Fruit fly (Drosophila melanogaster) whole organism, embryonic: Measurements from ENCODE around the gene Ilk.
A peak's percentile ranks its signal among the peaks of the same experiment; 100 is the strongest.

Experiments used
- Blimp-1 ChIP-seq: fragments of 200-800 bp; sonication (Bioruptor generic); optimal IDR thresholded peaks from 3 replicates; lab custom pipeline; 2018; ENCODE audit warnings: missing biosample characterization, missing genetic modification characterization, mild to moderate bottlenecking, moderate library complexity, missing genetic modification reagents
- CG11456 ChIP-seq: fragments of 200-800 bp; sonication (Bioruptor generic); IDR thresholded peaks from 3 replicates; pipeline ENCODE4 v1.3.6; 2022; ENCODE audit warnings: missing biosample characterization, missing genetic modification characterization
- CG11696 ChIP-seq: fragments of 200-800 bp; sonication (Bioruptor generic); IDR thresholded peaks from 2 replicates; pipeline ENCODE4 v1.3.6; 2022; ENCODE audit warnings: missing biosample characterization, missing genetic modification characterization
- CG12391 ChIP-seq: fragments of 200-800 bp; sonication (Bioruptor generic); optimal IDR thresholded peaks from 3 replicates; lab custom pipeline; 2018; ENCODE audit warnings: missing biosample characterization, mild to moderate bottlenecking, missing genetic modification characterization, moderate library complexity
- CG12769 ChIP-seq: fragments of 200-800 bp; sonication (Bioruptor generic); optimal IDR thresholded peaks from 2 replicates; lab custom pipeline; 2019; ENCODE audit warnings: missing biosample characterization, mild to moderate bottlenecking, missing genetic modification characterization, moderate library complexity
- CG13123 ChIP-seq: fragments of 200-800 bp; sonication (Bioruptor generic); optimal IDR thresholded peaks from 2 replicates; lab custom pipeline; 2016; ENCODE audit warnings: missing biosample characterization, missing genetic modification characterization
- CG16863 ChIP-seq: fragments of 200-800 bp; sonication (Bioruptor generic); optimal IDR thresholded peaks from 3 replicates; lab custom pipeline; 2016; ENCODE audit warnings: missing biosample characterization, missing genetic modification characterization
- CG17328 ChIP-seq: fragments of 200-800 bp; sonication (Bioruptor generic); IDR thresholded peaks from 2 replicates; pipeline ENCODE4 v1.3.6; 2022; ENCODE audit warnings: missing biosample characterization, missing genetic modification characterization
- CG30403 ChIP-seq: fragments of 200-800 bp; sonication (Bioruptor generic); optimal IDR thresholded peaks from 3 replicates; lab custom pipeline; 2016; ENCODE audit warnings: missing biosample characterization, missing genetic modification characterization
- CG32772 ChIP-seq: fragments of 200-800 bp; sonication (Bioruptor generic); IDR thresholded peaks from 2 replicates; pipeline ENCODE4 v1.3.6; 2022; ENCODE audit warnings: missing biosample characterization, missing genetic modification characterization
- CG3847 ChIP-seq: fragments of 200-800 bp; sonication (Bioruptor generic); IDR thresholded peaks from 2 replicates; pipeline ENCODE4 v1.3.6; 2022; ENCODE audit warnings: missing biosample characterization, missing genetic modification characterization
- CG4820 ChIP-seq: fragments of 200-800 bp; sonication (Bioruptor generic); optimal IDR thresholded peaks from 3 replicates; lab custom pipeline; 2016; ENCODE audit warnings: missing biosample characterization, missing genetic modification characterization
- CG5953 ChIP-seq: fragments of 200-800 bp; sonication (Bioruptor generic); IDR thresholded peaks from 2 replicates; pipeline ENCODE4 v1.3.6; 2022; ENCODE audit warnings: missing biosample characterization, missing genetic modification characterization
- CG7372 ChIP-seq: fragments of 200-800 bp; sonication (Bioruptor generic); IDR thresholded peaks from 2 replicates; pipeline ENCODE4 v1.3.6; 2022; ENCODE audit warnings: missing biosample characterization, missing genetic modification characterization
- CG9932 ChIP-seq: fragments of 200-800 bp; sonication (Bioruptor generic); IDR thresholded peaks from 2 replicates; pipeline ENCODE4 v1.3.6; 2022; ENCODE audit warnings: missing biosample characterization, missing genetic modification characterization
- Dll ChIP-seq: fragments of 200-800 bp; sonication (Bioruptor generic); IDR thresholded peaks from 4 replicates; pipeline ENCODE4 v1.3.6; 2022; ENCODE audit warnings: missing biosample characterization, missing genetic modification characterization; ENCODE audit not compliant: partially characterized antibody
- E2f1 ChIP-seq: fragments of 200-800 bp; sonication (Bioruptor generic); IDR thresholded peaks from 2 replicates; pipeline ENCODE4 v1.3.6; 2022; ENCODE audit warnings: missing biosample characterization, missing genetic modification characterization
- Elba2 ChIP-seq: fragments of 200-800 bp; sonication (Bioruptor generic); optimal IDR thresholded peaks from 3 replicates; lab custom pipeline; 2016; ENCODE audit warnings: missing biosample characterization, missing genetic modification characterization
- Ets65A ChIP-seq: fragments of 200-800 bp; sonication (Bioruptor generic); peaks from one replicate; lab custom pipeline; 2016; ENCODE audit warnings: missing biosample characterization, missing genetic modification characterization
- Gug ChIP-seq: fragments of 200-800 bp; sonication (Bioruptor generic); IDR thresholded peaks from 4 replicates; pipeline ENCODE4 v1.3.6; 2022; ENCODE audit warnings: missing biosample characterization, missing genetic modification characterization
- HHEX ChIP-seq: fragments of 200-800 bp; sonication (Bioruptor generic); optimal IDR thresholded peaks from 3 replicates; lab custom pipeline; 2017; ENCODE audit warnings: missing biosample characterization, mild to moderate bottlenecking, missing genetic modification characterization, missing genetic modification reagents
- HmgZ ChIP-seq: fragments of 200-800 bp; sonication (Bioruptor generic); optimal IDR thresholded peaks from 2 replicates; lab custom pipeline; 2018; ENCODE audit warnings: missing biosample characterization, mild to moderate bottlenecking, missing genetic modification characterization
- Lim3 ChIP-seq: fragments of 200-800 bp; sonication (Bioruptor generic); IDR thresholded peaks from 2 replicates; pipeline ENCODE4 v1.3.6; 2022; ENCODE audit warnings: missing biosample characterization, missing genetic modification characterization
- MESR4 ChIP-seq: fragments of 200-800 bp; sonication (Bioruptor generic); optimal IDR thresholded peaks from 2 replicates; lab custom pipeline; 2018; ENCODE audit warnings: missing biosample characterization, mild to moderate bottlenecking, missing genetic modification characterization, moderate library complexity
- Mrtf ChIP-seq: fragments of 200-800 bp; sonication (Bioruptor generic); IDR thresholded peaks from 3 replicates; pipeline ENCODE4 v1.3.6; 2022; ENCODE audit warnings: missing biosample characterization, missing genetic modification characterization
- NfI ChIP-seq: fragments of 200-800 bp; sonication (Bioruptor generic); optimal IDR thresholded peaks from 3 replicates; lab custom pipeline; 2018; ENCODE audit warnings: missing biosample characterization, mild to moderate bottlenecking, missing genetic modification characterization, moderate library complexity
- Rfx ChIP-seq: fragments of 200-800 bp; sonication (Bioruptor generic); IDR thresholded peaks from 2 replicates; pipeline ENCODE4 v1.3.6; 2022; ENCODE audit warnings: missing biosample characterization, missing genetic modification characterization
- Sox100B ChIP-seq: fragments of 200-800 bp; sonication (Bioruptor generic); optimal IDR thresholded peaks from 3 replicates; lab custom pipeline; 2018; ENCODE audit warnings: missing biosample characterization, mild to moderate bottlenecking, missing genetic modification characterization
- Spps ChIP-seq: fragments of 200-800 bp; sonication (Bioruptor generic); optimal IDR thresholded peaks from 2 replicates; lab custom pipeline; 2018; ENCODE audit warnings: missing biosample characterization, mild to moderate bottlenecking, missing genetic modification characterization
- Xrp1 ChIP-seq: fragments of 200-800 bp; sonication (Bioruptor generic); IDR thresholded peaks from 2 replicates; pipeline ENCODE4 v1.3.6; 2022; ENCODE audit warnings: missing biosample characterization, missing genetic modification characterization
- abd-A ChIP-seq: fragments of 200-800 bp; sonication (Bioruptor generic); optimal IDR thresholded peaks from 3 replicates; lab custom pipeline; 2019; ENCODE audit warnings: missing biosample characterization, mild to moderate bottlenecking, missing genetic modification characterization, moderate library complexity
- ase ChIP-seq: fragments of 200-800 bp; sonication (Bioruptor generic); IDR thresholded peaks from 3 replicates; pipeline ENCODE4 v1.3.6; 2022; ENCODE audit warnings: missing biosample characterization, missing genetic modification characterization
- bsh ChIP-seq, 2 experiments: fragments of 200-800 bp; sonication (Bioruptor generic); optimal IDR thresholded peaks; 2 replicates each; lab custom pipeline; 2017 to 2018; ENCODE audit warnings: mild to moderate bottlenecking in 2 of 2, missing biosample characterization in 2 of 2, missing genetic modification characterization in 2 of 2, moderate library complexity in 1 of 2
- cas ChIP-seq: fragments of 200-800 bp; sonication (Bioruptor generic); IDR thresholded peaks from 2 replicates; pipeline ENCODE4 v1.3.6; 2022; ENCODE audit warnings: missing biosample characterization, missing genetic modification characterization
- chn ChIP-seq: fragments of 200-800 bp; sonication (Bioruptor generic); optimal IDR thresholded peaks from 2 replicates; lab custom pipeline; 2016; ENCODE audit warnings: missing biosample characterization, missing genetic modification characterization
- crol ChIP-seq: fragments of 200-800 bp; sonication (Bioruptor generic); IDR thresholded peaks from 2 replicates; pipeline ENCODE4 v1.3.6; 2022; ENCODE audit warnings: missing biosample characterization, missing genetic modification characterization
- ems ChIP-seq: fragments of 200-800 bp; sonication (Bioruptor generic); optimal IDR thresholded peaks from 3 replicates; lab custom pipeline; 2016; ENCODE audit warnings: missing biosample characterization, missing genetic modification characterization
- gro ChIP-seq: fragments of 200-800 bp; sonication (Bioruptor generic); optimal IDR thresholded peaks from 2 replicates; lab custom pipeline; 2016; ENCODE audit warnings: missing biosample characterization, missing genetic modification characterization
- ken ChIP-seq: fragments of 200-800 bp; sonication (Bioruptor generic); IDR thresholded peaks from 3 replicates; pipeline ENCODE4 v1.3.6; 2022; ENCODE audit warnings: missing biosample characterization, missing genetic modification characterization
- nom ChIP-seq: fragments of 200-800 bp; sonication (Bioruptor generic); optimal IDR thresholded peaks from 2 replicates; lab custom pipeline; 2017; ENCODE audit warnings: missing biosample characterization, missing genetic modification characterization, mild to moderate bottlenecking, moderate library complexity, missing genetic modification reagents
- prd ChIP-seq, 3 experiments: fragments of >200 bp in 2 of 3; fragments of 200-800 bp in 1 of 3; sonication (Bioruptor generic) in 1 of 3; optimal IDR thresholded peaks in 2 of 3; IDR thresholded peaks in 1 of 3; 2 replicates in 2 of 3; 3 replicates in 1 of 3; pipeline versions ENCODE4 v1.3.6 to Lab custom; 2017 to 2022; ENCODE audit warnings: missing biosample characterization in 1 of 3, missing genetic modification characterization in 1 of 3
- pros ChIP-seq: fragments of 200-800 bp; sonication (Bioruptor generic); optimal IDR thresholded peaks from 3 replicates; lab custom pipeline; 2019; ENCODE audit warnings: missing biosample characterization, mild to moderate bottlenecking, missing genetic modification characterization, moderate library complexity
- rib ChIP-seq: fragments of 200-800 bp; sonication (Bioruptor generic); IDR thresholded peaks from 2 replicates; pipeline ENCODE4 v1.3.6; 2022; ENCODE audit warnings: missing biosample characterization, missing genetic modification characterization
- row ChIP-seq: fragments of 200-800 bp; sonication (Bioruptor generic); IDR thresholded peaks from 3 replicates; pipeline ENCODE4 v1.3.6; 2022; ENCODE audit warnings: missing biosample characterization, missing genetic modification characterization
- scrt ChIP-seq: fragments of 200-800 bp; sonication (Bioruptor generic); optimal IDR thresholded peaks from 2 replicates; lab custom pipeline; 2018; ENCODE audit warnings: missing biosample characterization, mild to moderate bottlenecking, missing genetic modification characterization, moderate library complexity
- shn ChIP-seq: fragments of 200-800 bp; sonication (Bioruptor generic); optimal IDR thresholded peaks from 3 replicates; lab custom pipeline; 2016; ENCODE audit warnings: missing biosample characterization, missing genetic modification characterization
- slbo ChIP-seq: fragments of 200-800 bp; sonication (Bioruptor generic); IDR thresholded peaks from 2 replicates; pipeline ENCODE4 v1.3.6; 2022; ENCODE audit warnings: missing biosample characterization, missing genetic modification characterization
- tin ChIP-seq: fragments of 200-800 bp; sonication (Bioruptor generic); optimal IDR thresholded peaks from 3 replicates; lab custom pipeline; 2016; ENCODE audit warnings: missing biosample characterization, missing genetic modification characterization
- ttk ChIP-seq: fragments of 200-800 bp; sonication (Bioruptor generic); IDR thresholded peaks from 2 replicates; pipeline ENCODE4 v2.1.2; 2022; ENCODE audit warnings: missing biosample characterization, missing genetic modification characterization
- zfh1 ChIP-seq: fragments of 200-800 bp; sonication (Bioruptor generic); IDR thresholded peaks from 3 replicates; pipeline ENCODE4 v1.3.6; 2022; ENCODE audit warnings: missing biosample characterization, missing genetic modification characterization

The Ilk gene

dm6 chr3L:21251381-21251780 lies 34.7 kb downstream of the Ilk start (continued):
- TF ChIP-seq nom (GFP tag; lab: Kevin White, UChicago) (peak; percentile 56), Blimp-1 (peak; percentile 24), Gug (GFP tag; lab: Robert Waterston, UW) (peak; percentile 44; the same call in 1 of the 4 replicates), HHEX (GFP tag; lab: Kevin White, UChicago) (peak; percentile 18), CG17328 (peak; percentile 17; the same call in 1 of the 2 replicates), ems (GFP tag; lab: Kevin White, UChicago) (no peak), CG11696 (peak; percentile 83), pros (peak; percentile 17), CG4820 (peak; percentile 7), CG5953 (0 out of 2 replicates have a peak, but pooled peaks have one; percentile 13), scrt (peak; percentile 8), gro (no peak), Ets65A (no peak), CG9932 (GFP tag; lab: Robert Waterston, UW) (peak; percentile 46), zfh1 (GFP tag; lab: Robert Waterston, UW) (peak; percentile 49; the same call in 1 of the 3 replicates), bsh (GFP tag; optimal IDR thresholded peaks at IDR 0.05; lab: Kevin White, UChicago) (peak; percentile 18 to 42), ken (GFP tag; lab: Robert Waterston, UW) (0 out of 3 replicates have a peak, but pooled peaks have one; percentile 34), CG3847 (GFP tag; lab: Robert Waterston, UW) (0 out of 2 replicates have a peak, but pooled peaks have one; percentile 33), Lim3 (GFP tag; lab: Robert Waterston, UW) (no peak), CG11456 (GFP tag; lab: Robert Waterston, UW) (0 out of 3 replicates have a peak, but pooled peaks have one; percentile 7), CG7372 (GFP tag; lab: Robert Waterston, UW) (no peak), slbo (peak; percentile 33; the same call in 1 of the 2 replicates), CG13123 (no peak), tin (GFP tag; lab: Kevin White, UChicago) (peak; percentile 31), Spps (tag; lab: Kevin White, UChicago) (no peak), CG16863 (GFP tag; lab: Kevin White, UChicago) (peak; percentile 17), cas (GFP tag; lab: Robert Waterston, UW) (no peak), ttk (GFP tag; lab: Robert Waterston, UW) (no peak), Rfx (GFP tag; lab: Robert Waterston, UW) (peak; percentile 31; the same call in 1 of the 2 replicates), shn (peak; percentile 28), Mrtf (GFP tag; lab: Robert Waterston, UW) (0 out of 3 replicates have a peak, but pooled peaks have one; percentile 49), CG12769 (peak; percentile 12), Sox100B (no peak), CG12391 (tag; lab: Kevin White, UChicago) (peak; percentile 2), Xrp1 (GFP tag; lab: Robert Waterston, UW) (peak; percentile 46; the same call in 1 of the 2 replicates), chn (GFP tag; lab: Kevin White, UChicago) (no peak), rib (GFP tag; lab: Robert Waterston, UW) (no peak), E2f1 (GFP tag; lab: Robert Waterston, UW) (peak; percentile 34; the same call in 1 of the 2 replicates), abd-A (tag; lab: Kevin White, UChicago) (peak; percentile 71), ase (0 out of 3 replicates have a peak, but pooled peaks have one; percentile 19), Dll (GFP tag; lab: Robert Waterston, UW) (0 out of 4 replicates have a peak, but pooled peaks have one; percentile 12), row (GFP tag; lab: Robert Waterston, UW) (peak; percentile 44; the same call in 2 of the 3 replicates), CG32772 (GFP tag; lab: Robert Waterston, UW) (no peak), crol (GFP tag; lab: Robert Waterston, UW) (peak; percentile 73), MESR4 (GFP tag; lab: Kevin White, UChicago) (no peak), CG30403 (peak; percentile 1), prd (optimal IDR thresholded peaks at IDR 0.05; lab: Kevin White, UChicago) (no peak), prd (GFP tag; IDR thresholded peaks at IDR 0.05; lab: Robert Waterston, UW) (peak; percentile 43; the same call in 1 of the 3 replicates), NfI (GFP tag; lab: Kevin White, UChicago) (peak; percentile 1), HmgZ (tag; lab: Kevin White, UChicago) (no peak), Elba2 (GFP tag; lab: Kevin White, UChicago) (no peak)
